Fruit fly (Drosophila melanogaster): ENCODE data around the gene CG34126.

Gene CG34126

DNA sequence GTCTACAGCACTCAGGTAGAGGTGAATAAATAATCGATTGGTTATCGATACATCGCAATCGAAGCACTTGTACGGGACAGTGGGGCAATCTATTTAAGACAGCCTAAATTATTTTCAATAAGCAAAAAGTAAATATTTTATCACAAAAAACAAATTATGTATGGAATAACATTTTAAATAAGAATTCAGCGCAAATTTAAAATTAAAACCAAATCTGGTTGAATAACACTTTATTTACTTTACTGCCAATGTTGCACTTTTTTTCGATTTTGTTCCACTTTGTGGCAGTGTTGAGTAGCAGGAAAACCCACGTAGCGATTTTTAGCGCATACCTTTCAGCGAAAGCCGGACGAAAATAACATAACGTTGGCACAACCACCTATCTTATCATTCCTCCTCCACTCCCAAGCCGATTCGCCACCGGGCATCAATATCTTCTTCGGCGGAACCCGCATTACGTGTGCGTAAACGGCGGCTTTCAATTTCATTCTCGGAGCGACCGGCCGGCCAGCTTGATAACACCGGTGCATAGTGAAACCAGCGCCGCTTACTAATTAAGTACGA lies 4.3 kb upstream of the CG34126 start, which contains the start of the genes Gmd and CG3792 (continued):
- TF ChIP-seq Ets96B (tag; optimal IDR thresholded peaks at IDR 0.05) (peak; percentile 94), CG6163 (GFP tag; IDR thresholded peaks at IDR 0.05) (peak; percentile 91), CG9139 (GFP tag; optimal IDR thresholded peaks at IDR 0.05) (no peak), OdsH (GFP tag; optimal IDR thresholded peaks at IDR 0.05) (no peak)

dm6 chr2L:4979138-4979537 lies 2.3 kb upstream of the CG34126 start, which contains the start of gene CG8891:
TSS of gene CG8891 (minus strand) at chr2L:4979379.
- TF ChIP-seq CG31627 (GFP tag; optimal IDR thresholded peaks at IDR 0.05), result no peak

DNA sequence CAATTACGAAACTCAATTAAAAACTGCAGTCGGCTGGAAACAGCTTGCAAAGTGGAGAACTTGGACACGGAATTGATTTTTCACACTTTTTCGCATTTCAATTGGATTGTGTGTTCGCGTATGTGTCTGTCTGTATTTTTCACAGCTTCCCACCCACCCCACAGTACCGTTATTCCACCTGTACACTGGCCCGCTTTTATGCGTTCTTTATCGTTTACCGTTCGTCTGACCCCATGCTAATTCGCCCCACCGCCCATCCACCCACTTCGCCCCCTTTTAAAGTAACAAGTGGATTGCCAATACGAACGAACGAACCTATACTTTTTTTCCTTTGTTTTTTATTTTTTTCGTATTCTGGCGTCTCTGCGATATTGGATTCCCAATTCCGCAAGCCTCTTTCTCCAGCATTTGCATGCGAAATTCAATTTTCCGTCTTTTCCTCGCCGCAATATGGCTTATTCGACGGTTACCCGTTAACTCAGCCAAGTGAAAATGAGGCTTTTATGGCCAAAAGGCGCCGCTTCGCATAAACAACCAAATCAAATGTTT lies 758 bp downstream of the CG34126 start:
- TF ChIP-seq dac (GFP tag; optimal IDR thresholded peaks at IDR 0.05), result no peak
- TF ChIP-seq Blimp-1 (GFP tag; optimal IDR thresholded peaks at IDR 0.05), result no peak
- TF ChIP-seq topi (GFP tag; optimal IDR thresholded peaks at IDR 0.05), result no peak
- TF ChIP-seq CG15336 (GFP tag; IDR thresholded peaks at IDR 0.05), result no peak
- no peak for TF ChIP-seq Sox14 (GFP tag; optimal IDR thresholded peaks at IDR 0.05)
- TF ChIP-seq CG6276 (GFP tag; optimal IDR thresholded peaks at IDR 0.05), result no peak
- TF ChIP-seq CG10631 (GFP tag; optimal IDR thresholded peaks at IDR 0.05), result no peak
- TF ChIP-seq Eip78C (GFP tag), result no peak
- TF ChIP-seq Smox (GFP tag; optimal IDR thresholded peaks at IDR 0.05), result no peak
- no peak for TF ChIP-seq Sox15 (GFP tag; optimal IDR thresholded peaks at IDR 0.05)
- no peak for TF ChIP-seq vri (GFP tag; optimal IDR thresholded peaks at IDR 0.05)
- TF ChIP-seq CG11294 (GFP tag; IDR thresholded peaks at IDR 0.05), result no peak
- TF ChIP-seq eg (GFP tag; IDR thresholded peaks at IDR 0.05), result no peak
- TF ChIP-seq CG8319 (GFP tag; optimal IDR thresholded peaks at IDR 0.05), result no peak
- no peak for TF ChIP-seq CG3919 (GFP tag; optimal IDR thresholded peaks at IDR 0.05)
- TF ChIP-seq net (GFP tag; optimal IDR thresholded peaks at IDR 0.05), result no peak
- TF ChIP-seq CG7368 (GFP tag; optimal IDR thresholded peaks at IDR 0.05), result no peak
- no peak for TF ChIP-seq pdm3 (GFP tag; optimal IDR thresholded peaks at IDR 0.05)
- TF ChIP-seq Lpt (GFP tag; optimal IDR thresholded peaks at IDR 0.05), result no peak
- TF ChIP-seq Ets96B (tag; optimal IDR thresholded peaks at IDR 0.05), result no peak

DNA sequence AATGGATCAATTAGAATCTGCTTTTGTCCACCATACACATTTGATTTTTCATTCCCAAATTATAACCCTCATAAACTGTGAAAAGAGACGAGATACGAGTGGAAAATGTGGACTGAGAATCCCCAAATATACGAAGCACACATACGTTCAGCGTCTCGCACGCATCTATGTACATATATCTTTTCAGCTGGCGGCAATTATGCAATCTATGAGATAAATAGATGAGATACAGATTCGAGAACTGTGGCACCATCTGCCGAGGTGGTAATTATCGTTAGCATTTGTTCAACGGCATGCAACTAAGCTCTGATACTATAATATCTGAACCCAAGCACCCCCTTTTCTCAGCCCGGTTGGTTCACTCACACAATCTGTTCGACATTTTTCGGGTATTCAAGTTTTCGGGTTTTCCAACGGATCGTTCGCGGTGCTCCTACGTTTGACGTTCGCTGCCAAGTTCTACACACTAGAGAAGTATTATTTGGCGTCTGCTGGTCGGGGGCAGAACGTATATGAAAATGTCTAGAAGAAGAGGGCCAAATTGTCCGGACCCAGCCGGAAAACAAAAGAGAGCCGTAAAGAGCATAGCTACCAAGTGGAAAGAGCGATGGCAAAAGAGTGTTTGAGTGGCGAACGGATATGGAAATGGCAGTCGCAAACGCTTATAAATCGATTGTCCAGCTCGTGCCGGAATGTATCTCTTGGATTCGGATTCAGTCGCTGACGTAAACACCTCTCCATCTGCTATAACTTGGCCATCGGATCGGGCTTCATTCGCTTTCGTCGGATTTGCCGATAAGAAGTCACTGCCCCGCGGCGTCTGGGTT lies 13.8 kb downstream of the CG34126 start:
- TF ChIP-seq dsx (GFP tag; optimal IDR thresholded peaks at IDR 0.05; ENCODE audit: poor library complexity, severe bottlenecking) (no peak), CG8632 (GFP tag; optimal IDR thresholded peaks at IDR 0.05) (no peak)

dm6 chr2L:4995837-4996136 lies 14.4 kb downstream of the CG34126 start:
- TF ChIP-seq fkh (GFP tag; optimal IDR thresholded peaks at IDR 0.05), result peak; percentile 27
- no peak for TF ChIP-seq Hr39 (GFP tag; optimal IDR thresholded peaks at IDR 0.05)

DNA sequence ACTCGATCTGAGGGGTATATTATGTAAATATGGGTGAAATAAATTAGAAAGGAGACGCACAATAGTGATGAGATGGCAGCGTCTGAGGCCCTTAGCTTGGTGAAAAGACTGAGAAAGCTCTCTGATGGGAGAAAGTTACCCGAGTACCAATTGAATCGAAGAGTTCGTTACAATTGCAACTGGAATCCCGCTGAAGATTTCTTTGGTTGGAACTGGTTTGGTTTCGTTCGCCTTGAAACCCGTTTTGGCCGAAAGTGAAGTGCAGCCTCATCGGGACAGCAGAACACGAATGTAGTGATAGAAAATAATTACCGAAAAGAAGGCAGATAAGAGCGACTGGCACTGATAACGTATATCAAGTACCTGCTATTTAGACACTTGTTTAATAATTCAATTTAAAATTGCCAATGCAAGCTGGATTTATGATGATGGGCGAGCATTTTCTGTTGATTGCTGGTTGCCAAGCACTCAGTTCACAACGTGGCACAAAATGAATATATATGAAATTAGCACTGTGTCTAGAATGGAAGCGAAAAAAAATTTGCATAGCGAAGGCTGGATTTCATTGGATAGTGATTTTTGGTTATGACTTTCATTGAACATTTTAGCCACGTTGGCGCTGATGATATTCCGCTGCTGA lies 15.0 kb downstream of the CG34126 start:
- TF ChIP-seq Blimp-1 (GFP tag; optimal IDR thresholded peaks at IDR 0.05) (peak; percentile 94), lz (GFP tag; optimal IDR thresholded peaks at IDR 0.05) (no peak), vri (GFP tag; optimal IDR thresholded peaks at IDR 0.05) (no peak), Eip78C (GFP tag) (peak; percentile 58), Hr39 (GFP tag; optimal IDR thresholded peaks at IDR 0.05) (no peak)

All from whole organism, prepupa.